Worm (Caenorhabditis elegans) whole organism, L1 larva: Measurements from ENCODE around the gene pqn-25.

ENCODE experiments used
- mep-1 ChIP-seq: fragments of 150-350 bp; optimal IDR thresholded peaks from 2 replicates; lab custom pipeline; 2014; ENCODE audit warnings: missing biosample characterization, missing genetic modification characterization
- nhr-237 ChIP-seq: fragments of 150-350 bp; optimal IDR thresholded peaks from 2 replicates; lab custom pipeline; 2014; ENCODE audit warnings: missing biosample characterization, missing genetic modification characterization
- pag-3 ChIP-seq: sonication (generic microtip); optimal IDR thresholded peaks from 2 replicates; lab custom pipeline; 2017; ENCODE audit warnings: missing genetic modification characterization, mild to moderate bottlenecking, missing compliant biosample characterization, antibody characterized with exemption, borderline replicate concordance; ENCODE audit not compliant: insufficient read depth
- pax-3 ChIP-seq: fragments of 200-800 bp; sonication (Bioruptor generic); optimal IDR thresholded peaks from 2 replicates; lab custom pipeline; 2018; ENCODE audit warnings: mild to moderate bottlenecking, missing genetic modification characterization, moderate library complexity, missing compliant biosample characterization
- tbx-2 ChIP-seq: sonication (generic microtip); optimal IDR thresholded peaks from 2 replicates; lab custom pipeline; 2016; ENCODE audit warnings: missing genetic modification characterization, missing compliant biosample characterization
- unc-130 ChIP-seq: fragments of 150-350 bp; optimal IDR thresholded peaks from 2 replicates; lab custom pipeline; 2017; ENCODE audit warnings: missing biosample characterization, missing genetic modification characterization, inconsistent platforms
- zag-1 ChIP-seq: fragments of 150-350 bp; optimal IDR thresholded peaks from 2 replicates; lab custom pipeline; 2014; ENCODE audit warnings: missing biosample characterization, missing genetic modification characterization

DNA sequence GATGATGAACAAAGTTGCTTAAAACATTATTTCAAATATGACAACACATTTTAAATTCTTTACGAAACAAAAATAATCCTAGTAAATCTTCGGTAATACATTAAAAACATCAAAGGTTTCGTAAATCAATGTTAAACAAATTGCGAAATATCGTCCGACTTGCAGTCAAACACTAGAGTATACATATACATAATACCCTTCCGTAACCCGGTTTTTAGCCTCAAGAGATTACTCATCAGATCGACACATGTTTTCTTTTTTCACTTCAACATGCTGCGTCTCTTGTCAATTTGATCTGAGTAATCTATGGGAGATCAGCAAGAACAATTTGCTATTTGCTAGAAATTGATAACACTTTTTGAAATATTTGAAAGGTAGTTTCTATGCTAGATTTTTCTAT lies 33.9 kb upstream of the pqn-25 start:
- TF ChIP-seq nhr-237 (tag; lab: Kevin White, UChicago) = no peak
- no peak for TF ChIP-seq zag-1 (tag; lab: Kevin White, UChicago)
- TF ChIP-seq tbx-2 (tag; lab: Kevin White, UChicago) = no peak
- TF ChIP-seq pag-3 (tag; lab: Kevin White, UChicago) = no peak
- TF ChIP-seq unc-130 (tag; lab: Kevin White, UChicago) = no peak
- TF ChIP-seq pax-3 (tag; lab: Kevin White, UChicago) = no peak
- TF ChIP-seq mep-1 (tag; lab: Kevin White, UChicago) = no peak
